ENCODE assay signal across 4 worm cellular contexts in the genomic region with DNA sequence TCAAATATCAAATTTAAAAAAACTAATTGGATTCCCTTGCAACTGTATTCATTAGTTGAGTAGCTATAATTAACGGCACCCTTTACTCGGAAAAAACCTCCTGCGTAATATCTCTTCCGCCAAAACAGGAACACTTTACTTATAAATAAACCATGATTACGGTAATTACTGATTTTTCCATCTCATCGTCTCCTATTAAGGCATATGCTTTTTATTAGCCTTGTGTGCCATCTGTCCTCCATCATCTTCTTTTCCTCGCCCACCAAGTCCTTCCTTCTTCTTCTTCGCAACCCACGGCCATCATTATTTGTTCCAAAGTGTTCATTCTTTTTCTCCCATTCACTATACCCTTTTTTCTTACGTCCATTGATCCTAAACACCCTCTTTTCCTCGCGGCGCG.
A peak's percentile ranks its signal among the peaks of the same experiment; 100 is the strongest.
TF ChIP-seq lines count a peak whose summit lies in the region.

No protein-coding gene starts in this region.

TF ChIP-seq in whole organism, L1 larva, 84 proteins besides CTCF, POLR2A, EP300 and RAD21:
- TF ChIP-seq dsc-1 (tag; optimal IDR thresholded peaks at IDR 0.05; lab: Kevin White, UChicago) (peak; percentile 95), lin-13 (GFP tag; optimal IDR thresholded peaks at IDR 0.05; lab: Kevin White, UChicago) (no peak), fkh-4 (tag; optimal IDR thresholded peaks at IDR 0.05; lab: Kevin White, UChicago; ENCODE audit: borderline replicate concordance) (peak; percentile 75)
TF ChIP-seq in whole organism, L1 larva: peak in this region for 2.

TF ChIP-seq in whole organism, early embryonic, 17 proteins besides CTCF, POLR2A, EP300 and RAD21:
- TF ChIP-seq aly-1 (tag; optimal IDR thresholded peaks at IDR 0.05; lab: Kevin White, UChicago), result no peak
- TF ChIP-seq tra-4 (tag; optimal IDR thresholded peaks at IDR 0.05; lab: Kevin White, UChicago), result no peak
- TF ChIP-seq hmg-4 (GFP tag; optimal IDR thresholded peaks at IDR 0.05; lab: Kevin White, UChicago), result peak; percentile 30
- TF ChIP-seq flt-1 (GFP tag; IDR thresholded peaks at IDR 0.05; lab: Robert Waterston, UW), result no peak
- TF ChIP-seq ets-7 (tag; optimal IDR thresholded peaks at IDR 0.05; lab: Kevin White, UChicago), result no peak
TF ChIP-seq in whole organism, early embryonic: peak in this region for 1.

TF ChIP-seq in whole organism, late embryonic, 69 proteins besides CTCF, POLR2A, EP300 and RAD21:
- TF ChIP-seq fkh-10 (GFP tag; optimal IDR thresholded peaks at IDR 0.05; lab: Kevin White, UChicago) (no peak), T23F11.4 (GFP tag; optimal IDR thresholded peaks at IDR 0.05; lab: Kevin White, UChicago) (no peak), gmeb-2 (tag; optimal IDR thresholded peaks at IDR 0.05; lab: Kevin White, UChicago) (no peak), ceh-31 (tag; optimal IDR thresholded peaks at IDR 0.05; lab: Kevin White, UChicago) (peak; percentile 33), pag-3 (tag; optimal IDR thresholded peaks at IDR 0.05; lab: Kevin White, UChicago; ENCODE audit: borderline replicate concordance) (no peak), unc-42 (tag; optimal IDR thresholded peaks at IDR 0.05; lab: Kevin White, UChicago) (peak; percentile 36), ama-1 (optimal IDR thresholded peaks at IDR 0.05; lab: Kevin White, UChicago) (no peak)

TF ChIP-seq in whole organism, mixed stage, embryonic, 35 proteins besides CTCF, POLR2A, EP300 and RAD21:
- TF ChIP-seq unc-39 (tag; optimal IDR thresholded peaks at IDR 0.05; lab: Kevin White, UChicago), result no peak
- peak; percentile 60 for TF ChIP-seq mls-2 (tag; optimal IDR thresholded peaks at IDR 0.05; lab: Kevin White, UChicago)
- peak; percentile 52 for TF ChIP-seq ceh-43 (GFP tag; optimal IDR thresholded peaks at IDR 0.05; lab: Kevin White, UChicago)
- TF ChIP-seq nhr-237 (tag; optimal IDR thresholded peaks at IDR 0.05; lab: Kevin White, UChicago), result no peak
- TF ChIP-seq ces-1 (GFP tag; optimal IDR thresholded peaks at IDR 0.05; lab: Kevin White, UChicago), result peak; percentile 67
- TF ChIP-seq ceh-39 (tag; optimal IDR thresholded peaks at IDR 0.05; lab: Kevin White, UChicago), result no peak
- TF ChIP-seq nhr-76 (tag; optimal IDR thresholded peaks at IDR 0.05; lab: Kevin White, UChicago), result no peak
- TF ChIP-seq elt-1 (tag; optimal IDR thresholded peaks at IDR 0.05; lab: Kevin White, UChicago; ENCODE audit: borderline replicate concordance, insufficient read depth), result no peak
- no peak for TF ChIP-seq tbx-8 (GFP tag; optimal IDR thresholded peaks at IDR 0.05; lab: Kevin White, UChicago)
- TF ChIP-seq lin-32 (GFP tag; optimal IDR thresholded peaks at IDR 0.05; lab: Kevin White, UChicago), result peak; percentile 55
- TF ChIP-seq flh-1 (GFP tag; optimal IDR thresholded peaks at IDR 0.05; lab: Kevin White, UChicago), result no peak
- TF ChIP-seq unc-120 (tag; optimal IDR thresholded peaks at IDR 0.05; lab: Kevin White, UChicago; ENCODE audit: poor library complexity, severe bottlenecking), result no peak
- TF ChIP-seq unc-62 (GFP tag; optimal IDR thresholded peaks at IDR 0.05; lab: Kevin White, UChicago), result no peak
- TF ChIP-seq cnd-1 (tag; optimal IDR thresholded peaks at IDR 0.05; lab: Kevin White, UChicago), result peak; percentile 77
- TF ChIP-seq lin-13 (tag; optimal IDR thresholded peaks at IDR 0.05; lab: Kevin White, UChicago), result no peak
- no peak for TF ChIP-seq ztf-11 (tag; optimal IDR thresholded peaks at IDR 0.05; lab: Kevin White, UChicago)
